Fruit fly (Drosophila melanogaster) whole organism, embryonic: Measurements from ENCODE around the gene Hsp110.
A peak's percentile ranks its signal among the peaks of the same experiment; 100 is the strongest.

Experiments used
- BtbVII ChIP-seq: fragments of 200-800 bp; sonication (Bioruptor generic); optimal IDR thresholded peaks from 3 replicates; lab custom pipeline; 2017; ENCODE audit warnings: missing biosample characterization, mild to moderate bottlenecking, missing genetic modification characterization
- CG10979 ChIP-seq: fragments of 200-800 bp; sonication (Bioruptor generic); optimal IDR thresholded peaks from 2 replicates; lab custom pipeline; 2018; ENCODE audit warnings: missing biosample characterization, mild to moderate bottlenecking, missing genetic modification characterization, moderate library complexity
- CG11696 ChIP-seq: fragments of 200-800 bp; sonication (Bioruptor generic); IDR thresholded peaks from 2 replicates; pipeline ENCODE4 v1.3.6; 2022; ENCODE audit warnings: missing biosample characterization, missing genetic modification characterization
- CG15073 ChIP-seq: fragments of 200-800 bp; sonication (Bioruptor generic); optimal IDR thresholded peaks from 2 replicates; lab custom pipeline; 2016; ENCODE audit warnings: missing biosample characterization, missing genetic modification characterization
- CG15696 ChIP-seq: fragments of 200-800 bp; sonication (Bioruptor generic); optimal IDR thresholded peaks from 2 replicates; lab custom pipeline; 2019; ENCODE audit warnings: missing biosample characterization, mild to moderate bottlenecking, missing genetic modification characterization, moderate library complexity
- CG1602 ChIP-seq: fragments of 200-800 bp; sonication (Bioruptor generic); optimal IDR thresholded peaks from 3 replicates; lab custom pipeline; 2016; ENCODE audit warnings: missing biosample characterization, missing genetic modification characterization
- CG17328 ChIP-seq: fragments of 200-800 bp; sonication (Bioruptor generic); IDR thresholded peaks from 2 replicates; pipeline ENCODE4 v1.3.6; 2022; ENCODE audit warnings: missing biosample characterization, missing genetic modification characterization
- CG1832 ChIP-seq: fragments of 200-800 bp; sonication (Bioruptor generic); optimal IDR thresholded peaks from 2 replicates; lab custom pipeline; 2017; ENCODE audit warnings: missing biosample characterization, mild to moderate bottlenecking, missing genetic modification characterization, inconsistent platforms
- CG18599 ChIP-seq: fragments of 200-800 bp; sonication (Bioruptor generic); optimal IDR thresholded peaks from 3 replicates; lab custom pipeline; 2017; ENCODE audit warnings: missing biosample characterization, missing genetic modification characterization, mild to moderate bottlenecking, moderate library complexity, missing genetic modification reagents
- CG2199 ChIP-seq: fragments of 200-800 bp; sonication (Bioruptor generic); IDR thresholded peaks from 3 replicates; pipeline ENCODE4 v1.3.6; 2022; ENCODE audit warnings: missing biosample characterization, missing genetic modification characterization
- CG30403 ChIP-seq: fragments of 200-800 bp; sonication (Bioruptor generic); optimal IDR thresholded peaks from 3 replicates; lab custom pipeline; 2016; ENCODE audit warnings: missing biosample characterization, missing genetic modification characterization
- CG31224 ChIP-seq: fragments of 200-800 bp; sonication (Bioruptor generic); IDR thresholded peaks from 2 replicates; pipeline ENCODE4 v1.3.6; 2022; ENCODE audit warnings: missing biosample characterization, missing genetic modification characterization
- CG3163 ChIP-seq: fragments of 200-800 bp; sonication (Bioruptor generic); optimal IDR thresholded peaks from 3 replicates; lab custom pipeline; 2016; ENCODE audit warnings: missing biosample characterization, missing genetic modification characterization
- CG32772 ChIP-seq: fragments of 200-800 bp; sonication (Bioruptor generic); IDR thresholded peaks from 2 replicates; pipeline ENCODE4 v1.3.6; 2022; ENCODE audit warnings: missing biosample characterization, missing genetic modification characterization
- CG33557 ChIP-seq: fragments of 200-800 bp; sonication (Bioruptor generic); optimal IDR thresholded peaks from 2 replicates; lab custom pipeline; 2019; ENCODE audit warnings: missing biosample characterization, mild to moderate bottlenecking, missing genetic modification characterization, moderate library complexity
- CG42726 ChIP-seq: fragments of 200-800 bp; sonication (Bioruptor generic); IDR thresholded peaks from 2 replicates; pipeline ENCODE4 v1.3.6; 2022; ENCODE audit warnings: missing biosample characterization, missing genetic modification characterization; ENCODE audit not compliant: partially characterized antibody
- CG6272 ChIP-seq: fragments of 200-800 bp; sonication (Bioruptor generic); IDR thresholded peaks from 2 replicates; pipeline ENCODE4 v1.3.6; 2022; ENCODE audit warnings: missing biosample characterization, missing genetic modification characterization
- CG6689 ChIP-seq: fragments of 200-800 bp; sonication (Bioruptor generic); IDR thresholded peaks from 2 replicates; pipeline ENCODE4 v1.3.6; 2022; ENCODE audit warnings: missing biosample characterization, missing genetic modification characterization
- CG7372 ChIP-seq: fragments of 200-800 bp; sonication (Bioruptor generic); IDR thresholded peaks from 2 replicates; pipeline ENCODE4 v1.3.6; 2022; ENCODE audit warnings: missing biosample characterization, missing genetic modification characterization
- CG7839 ChIP-seq: fragments of 200-800 bp; sonication (Bioruptor generic); optimal IDR thresholded peaks from 3 replicates; lab custom pipeline; 2018; ENCODE audit warnings: missing biosample characterization, mild to moderate bottlenecking, missing genetic modification characterization, moderate library complexity
- CG9609 ChIP-seq: fragments of 200-800 bp; sonication (Bioruptor generic); optimal IDR thresholded peaks from 3 replicates; lab custom pipeline; 2016; ENCODE audit warnings: missing biosample characterization, missing genetic modification characterization
- CoRest ChIP-seq: fragments of 200-800 bp; sonication (Bioruptor generic); optimal IDR thresholded peaks from 3 replicates; lab custom pipeline; 2018; ENCODE audit warnings: missing biosample characterization, mild to moderate bottlenecking, missing genetic modification characterization, moderate library complexity
- Dip3 ChIP-seq: fragments of 200-800 bp; sonication (Bioruptor generic); optimal IDR thresholded peaks from 3 replicates; lab custom pipeline; 2016; ENCODE audit warnings: missing biosample characterization, missing genetic modification characterization
- Dp ChIP-seq: fragments of 200-800 bp; sonication (Bioruptor generic); optimal IDR thresholded peaks from 2 replicates; lab custom pipeline; 2018; ENCODE audit warnings: missing biosample characterization, mild to moderate bottlenecking, missing genetic modification characterization, moderate library complexity
- Fer2 ChIP-seq: fragments of 200-800 bp; sonication (Bioruptor generic); optimal IDR thresholded peaks from 2 replicates; lab custom pipeline; 2018; ENCODE audit warnings: missing biosample characterization, mild to moderate bottlenecking, missing genetic modification characterization, moderate library complexity
- Gug ChIP-seq: fragments of 200-800 bp; sonication (Bioruptor generic); IDR thresholded peaks from 4 replicates; pipeline ENCODE4 v1.3.6; 2022; ENCODE audit warnings: missing biosample characterization, missing genetic modification characterization
- HLH54F ChIP-seq: fragments of 200-800 bp; sonication (Bioruptor generic); optimal IDR thresholded peaks from 3 replicates; lab custom pipeline; 2016; ENCODE audit warnings: missing biosample characterization, missing genetic modification characterization
- Hand ChIP-seq: fragments of 200-800 bp; sonication (Bioruptor generic); optimal IDR thresholded peaks from 2 replicates; lab custom pipeline; 2017; ENCODE audit warnings: mild to moderate bottlenecking, missing biosample characterization, missing genetic modification reagents, missing genetic modification characterization
- MESR4 ChIP-seq: fragments of 200-800 bp; sonication (Bioruptor generic); optimal IDR thresholded peaks from 2 replicates; lab custom pipeline; 2018; ENCODE audit warnings: missing biosample characterization, mild to moderate bottlenecking, missing genetic modification characterization, moderate library complexity
- NC2β ChIP-seq: fragments of 200-800 bp; sonication (Bioruptor generic); optimal IDR thresholded peaks from 2 replicates; lab custom pipeline; 2016; ENCODE audit warnings: missing biosample characterization, missing genetic modification characterization
- aop ChIP-seq: fragments of 200-800 bp; sonication (Bioruptor generic); IDR thresholded peaks from 2 replicates; pipeline ENCODE4 v1.3.6; 2022; ENCODE audit warnings: missing biosample characterization, missing genetic modification characterization
- cg ChIP-seq: fragments of 200-800 bp; sonication (Bioruptor generic); optimal IDR thresholded peaks from 3 replicates; lab custom pipeline; 2019; ENCODE audit warnings: missing biosample characterization, mild to moderate bottlenecking, missing genetic modification characterization, moderate library complexity
- da ChIP-seq: fragments of 200-800 bp; sonication (Bioruptor generic); optimal IDR thresholded peaks from 2 replicates; lab custom pipeline; 2016; ENCODE audit warnings: missing biosample characterization, missing genetic modification characterization
- ems ChIP-seq: fragments of 200-800 bp; sonication (Bioruptor generic); optimal IDR thresholded peaks from 3 replicates; lab custom pipeline; 2016; ENCODE audit warnings: missing biosample characterization, missing genetic modification characterization
- ftz-f1 ChIP-seq: fragments of 200-800 bp; sonication (Bioruptor generic); optimal IDR thresholded peaks from 2 replicates; lab custom pipeline; 2016; ENCODE audit warnings: missing biosample characterization, missing genetic modification characterization
- gce ChIP-seq: fragments of 200-800 bp; sonication (Bioruptor generic); IDR thresholded peaks from 3 replicates; pipeline ENCODE4 v1.3.6; 2022; ENCODE audit warnings: missing biosample characterization, missing genetic modification characterization
- grn ChIP-seq: fragments of 200-800 bp; sonication (Bioruptor generic); optimal IDR thresholded peaks from 3 replicates; lab custom pipeline; 2017; ENCODE audit warnings: missing biosample characterization, missing genetic modification characterization
- gt ChIP-seq: fragments of 200-800 bp; sonication (Bioruptor generic); IDR thresholded peaks from 2 replicates; pipeline ENCODE4 v1.3.6; 2022; ENCODE audit warnings: missing biosample characterization, missing genetic modification characterization
- ham ChIP-seq: fragments of 200-800 bp; sonication (Bioruptor generic); IDR thresholded peaks from 2 replicates; pipeline ENCODE4 v1.3.6; 2022; ENCODE audit warnings: missing biosample characterization, missing genetic modification characterization
- hbn ChIP-seq: fragments of 200-800 bp; sonication (Bioruptor generic); IDR thresholded peaks from 2 replicates; pipeline ENCODE4 v1.3.6; 2022; ENCODE audit warnings: missing biosample characterization, missing genetic modification characterization; ENCODE audit not compliant: partially characterized antibody
- hkb ChIP-seq, 2 experiments: fragments of 200-800 bp in 1 of 2; fragments of >200 bp in 1 of 2; sonication (Bioruptor generic) in 1 of 2; IDR thresholded peaks in 1 of 2; optimal IDR thresholded peaks in 1 of 2; 2 replicates each; pipeline versions ENCODE4 v1.3.6 to Lab custom; 2017 to 2022; ENCODE audit warnings: missing biosample characterization in 1 of 2, missing genetic modification characterization in 1 of 2
- jumu ChIP-seq: fragments of 200-800 bp; sonication (Bioruptor generic); optimal IDR thresholded peaks from 3 replicates; lab custom pipeline; 2016; ENCODE audit warnings: missing biosample characterization, missing genetic modification characterization
- maf-S ChIP-seq: fragments of 200-800 bp; sonication (Bioruptor generic); optimal IDR thresholded peaks from 2 replicates; lab custom pipeline; 2016; ENCODE audit warnings: missing biosample characterization, missing genetic modification characterization
- nmo ChIP-seq: fragments of 200-800 bp; sonication (Bioruptor generic); optimal IDR thresholded peaks from 2 replicates; lab custom pipeline; 2018; ENCODE audit warnings: missing biosample characterization, mild to moderate bottlenecking, missing genetic modification characterization, moderate library complexity
- odd ChIP-seq: fragments of 200-800 bp; sonication (Bioruptor generic); optimal IDR thresholded peaks from 2 replicates; lab custom pipeline; 2017; ENCODE audit warnings: missing biosample characterization, mild to moderate bottlenecking, missing genetic modification characterization
- pb ChIP-seq: fragments of 200-800 bp; sonication (Bioruptor generic); optimal IDR thresholded peaks from 3 replicates; lab custom pipeline; 2016; ENCODE audit warnings: missing biosample characterization, missing genetic modification characterization
- pnt ChIP-seq: fragments of 200-800 bp; sonication (Bioruptor generic); optimal IDR thresholded peaks from 3 replicates; lab custom pipeline; 2016; ENCODE audit warnings: missing biosample characterization, missing genetic modification characterization
- sisA ChIP-seq: fragments of 200-800 bp; sonication (Bioruptor generic); IDR thresholded peaks from 2 replicates; pipeline ENCODE4 v1.3.6; 2022; ENCODE audit warnings: missing biosample characterization, missing genetic modification characterization
- slbo ChIP-seq: fragments of 200-800 bp; sonication (Bioruptor generic); IDR thresholded peaks from 2 replicates; pipeline ENCODE4 v1.3.6; 2022; ENCODE audit warnings: missing biosample characterization, missing genetic modification characterization
- zfh1 ChIP-seq: fragments of 200-800 bp; sonication (Bioruptor generic); IDR thresholded peaks from 3 replicates; pipeline ENCODE4 v1.3.6; 2022; ENCODE audit warnings: missing biosample characterization, missing genetic modification characterization
- zfh2 ChIP-seq: fragments of 200-800 bp; sonication (Bioruptor generic); optimal IDR thresholded peaks from 2 replicates; lab custom pipeline; 2016; ENCODE audit warnings: missing biosample characterization, missing genetic modification characterization

The Hsp110 gene

dm6 chr3L:14053073-14053643 lies 16.3 kb downstream of the Hsp110 start, which contains the start of the genes CG13484 and Frl (continued):
- TF ChIP-seq slbo (GFP tag; lab: Robert Waterston, UW): peak; percentile 38; the same call in 1 of the 2 replicates
- peak; percentile 70 for TF ChIP-seq nmo (GFP tag; lab: Kevin White, UChicago)
- peak; percentile 4 for TF ChIP-seq CG15696 (tag; lab: Kevin White, UChicago)
- no peak for TF ChIP-seq CG3163 (GFP tag; lab: Kevin White, UChicago)
- TF ChIP-seq CG15073: no peak
- TF ChIP-seq CG42726 (GFP tag; lab: Robert Waterston, UW): peak; percentile 80
- TF ChIP-seq Gug: peak; percentile 33; the same call in 1 of the 4 replicates
- TF ChIP-seq CG6689: no peak
- TF ChIP-seq BtbVII (GFP tag; lab: Kevin White, UChicago): no peak
- peak; percentile 70 for TF ChIP-seq CG32772 (GFP tag; lab: Robert Waterston, UW)
- no peak for TF ChIP-seq maf-S (GFP tag; lab: Kevin White, UChicago)
- TF ChIP-seq Dip3 (GFP tag; lab: Kevin White, UChicago): no peak
- TF ChIP-seq CoRest (tag; lab: Kevin White, UChicago): peak; percentile 48
- TF ChIP-seq CG11696 (GFP tag; lab: Robert Waterston, UW): no peak
- TF ChIP-seq CG33557 (GFP tag; lab: Kevin White, UChicago): peak; percentile 40
- peak; percentile 16 for TF ChIP-seq odd (GFP tag; lab: Kevin White, UChicago)
- TF ChIP-seq hbn (GFP tag; lab: Robert Waterston, UW): no peak
- TF ChIP-seq CG10979 (tag; lab: Kevin White, UChicago): peak; percentile 25
- no peak for TF ChIP-seq grn (GFP tag; lab: Kevin White, UChicago)
- no peak for TF ChIP-seq Fer2 (tag; lab: Kevin White, UChicago)
- TF ChIP-seq gt (GFP tag; lab: Robert Waterston, UW): no peak
- TF ChIP-seq gce (GFP tag; lab: Robert Waterston, UW): no peak
- TF ChIP-seq ham (GFP tag; lab: Robert Waterston, UW): no peak
- TF ChIP-seq Hand: no peak
- no peak for TF ChIP-seq CG2199 (GFP tag; lab: Robert Waterston, UW)
- TF ChIP-seq CG1832 (GFP tag; lab: Kevin White, UChicago): no peak
- TF ChIP-seq ems (GFP tag; lab: Kevin White, UChicago): peak; percentile 39
- TF ChIP-seq CG7839: no peak
- peak; percentile 96 for TF ChIP-seq cg (GFP tag; lab: Kevin White, UChicago)
- TF ChIP-seq zfh2 (GFP tag; lab: Kevin White, UChicago): peak; percentile 29
- no peak for TF ChIP-seq sisA (GFP tag; lab: Robert Waterston, UW)
- TF ChIP-seq NC2β (GFP tag; lab: Kevin White, UChicago): peak; percentile 65
- TF ChIP-seq ftz-f1: peak; percentile 57
- no peak for TF ChIP-seq CG7372 (GFP tag; lab: Robert Waterston, UW)
- TF ChIP-seq pnt (GFP tag; lab: Kevin White, UChicago): peak; percentile 13
- TF ChIP-seq jumu (GFP tag; lab: Kevin White, UChicago): peak; percentile 47
- TF ChIP-seq MESR4: peak; percentile 92
- peak; percentile 39 for TF ChIP-seq CG17328 (GFP tag; lab: Robert Waterston, UW)
- no peak for TF ChIP-seq aop (GFP tag; lab: Robert Waterston, UW)
- peak; percentile 7 for TF ChIP-seq CG9609
- TF ChIP-seq HLH54F (GFP tag; lab: Kevin White, UChicago): no peak
- no peak for TF ChIP-seq CG18599 (GFP tag; lab: Kevin White, UChicago)
- TF ChIP-seq CG30403: no peak
- TF ChIP-seq CG1602 (GFP tag; lab: Kevin White, UChicago): no peak
- no peak for TF ChIP-seq CG6272 (GFP tag; lab: Robert Waterston, UW)
- TF ChIP-seq CG31224 (GFP tag; lab: Robert Waterston, UW): no peak
- TF ChIP-seq Dp (GFP tag; lab: Kevin White, UChicago): peak; percentile 67
- TF ChIP-seq da (GFP tag; lab: Kevin White, UChicago): no peak
- TF ChIP-seq pb (GFP tag; lab: Kevin White, UChicago): no peak
- TF ChIP-seq zfh1 (GFP tag; lab: Robert Waterston, UW): peak; percentile 53; the same call in 1 of the 3 replicates
- peak; percentile 9 for TF ChIP-seq hkb (optimal IDR thresholded peaks at IDR 0.05; lab: Kevin White, UChicago)
- peak; percentile 21; the same call in 1 of the 2 replicates for TF ChIP-seq hkb (GFP tag; IDR thresholded peaks at IDR 0.05; lab: Robert Waterston, UW)
